Fruit fly (Drosophila melanogaster): ENCODE results near the gene P58IPK.
A peak's percentile ranks its signal among the peaks of the same experiment; 100 is the strongest.

- TF ChIP-seq salr (GFP tag; optimal IDR thresholded peaks at IDR 0.05) (no peak), Eip75B (GFP tag; optimal IDR thresholded peaks at IDR 0.05) (peak; percentile 66), Met (GFP tag; optimal IDR thresholded peaks at IDR 0.05) (peak; percentile 63), CG6808 (GFP tag; optimal IDR thresholded peaks at IDR 0.05) (no peak), CG6854 (GFP tag; optimal IDR thresholded peaks at IDR 0.05) (no peak), CG1621 (tag; optimal IDR thresholded peaks at IDR 0.05) (peak; percentile 6), svp (GFP tag) (no peak)
Measured at dm6 chr3R:9626880-9627401, 40.2 kb downstream of the P58IPK start, which contains the start of the genes CG9427 and CG8319.
